Fruit fly (Drosophila melanogaster): ENCODE measurements around the gene CG11563.
A peak's percentile ranks its signal among the peaks of the same experiment; 100 is the strongest.

Gene CG11563

DNA sequence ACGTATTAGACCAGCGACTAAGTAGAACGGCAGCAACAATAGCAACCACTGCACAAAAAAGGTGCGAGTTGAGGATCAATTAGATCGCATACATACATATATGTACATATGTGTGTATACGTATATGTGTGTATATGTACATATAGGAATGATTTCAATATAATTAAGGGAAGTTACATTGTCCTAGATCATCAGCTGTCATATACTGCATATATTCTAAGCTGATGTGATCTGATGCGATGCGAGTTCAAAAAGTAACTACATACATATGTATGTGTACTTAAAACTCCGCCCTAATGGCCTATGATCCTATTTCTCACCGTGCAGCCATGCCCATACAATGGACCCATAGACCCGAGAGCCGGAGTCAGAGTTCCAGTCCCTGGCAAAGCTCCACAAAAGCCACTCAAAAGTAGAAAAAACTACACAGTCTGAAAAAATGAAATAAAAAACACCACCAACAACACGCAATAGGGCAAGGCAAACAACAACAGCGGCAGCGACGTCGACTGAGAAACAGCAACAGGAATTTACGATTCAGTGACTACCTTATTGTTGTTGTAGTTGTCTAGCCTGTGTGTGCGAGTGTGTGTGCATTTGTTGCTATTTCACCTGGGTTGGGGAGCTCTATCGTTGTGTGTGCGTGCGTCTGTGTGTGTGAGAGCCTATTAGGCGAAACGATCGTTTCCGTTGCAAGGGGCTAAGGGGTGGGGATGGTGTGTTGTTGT, 13.5 kb upstream of the CG11563 start (continued):
- TF ChIP-seq CG6791 (GFP tag; IDR thresholded peaks at IDR 0.05; ENCODE audit: partially characterized antibody) = no peak
- no peak for TF ChIP-seq CG5180 (GFP tag; optimal IDR thresholded peaks at IDR 0.05)
- TF ChIP-seq pho (GFP tag; optimal IDR thresholded peaks at IDR 0.05) = no peak
- TF ChIP-seq ac (GFP tag; optimal IDR thresholded peaks at IDR 0.05) = no peak
- peak; percentile 50 for TF ChIP-seq phol (tag; optimal IDR thresholded peaks at IDR 0.05)
- TF ChIP-seq inv (GFP tag; IDR thresholded peaks at IDR 0.05; ENCODE audit: partially characterized antibody) = no peak
- TF ChIP-seq row (GFP tag; IDR thresholded peaks at IDR 0.05) = no peak
- no peak for TF ChIP-seq CG1832 (GFP tag; optimal IDR thresholded peaks at IDR 0.05)
- no peak for TF ChIP-seq stc (GFP tag; IDR thresholded peaks at IDR 0.05)
- no peak for TF ChIP-seq CG4282 (GFP tag; optimal IDR thresholded peaks at IDR 0.05)
- peak in 1 of 2 experiments; percentile 24 for TF ChIP-seq Trl (optimal IDR thresholded peaks at IDR 0.05)
- no peak for TF ChIP-seq Trl (GFP tag; optimal IDR thresholded peaks at IDR 0.05)
- TF ChIP-seq CG8924 (tag; optimal IDR thresholded peaks at IDR 0.05) = peak; percentile 35
- peak; percentile 27 for TF ChIP-seq CG18599 (GFP tag; optimal IDR thresholded peaks at IDR 0.05)
- TF ChIP-seq CG1529 (GFP tag; optimal IDR thresholded peaks at IDR 0.05) = no peak
- TF ChIP-seq Rfx (GFP tag; IDR thresholded peaks at IDR 0.05) = peak; percentile 29; the same call in 1 of the 2 replicates
- no peak for TF ChIP-seq Chrac-16 (GFP tag; optimal IDR thresholded peaks at IDR 0.05)
- TF ChIP-seq pnt (GFP tag; optimal IDR thresholded peaks at IDR 0.05) = no peak
- TF ChIP-seq chinmo (GFP tag; IDR thresholded peaks at IDR 0.05; ENCODE audit: partially characterized antibody) = peak; percentile 63; the same call in 1 of the 4 replicates
- TF ChIP-seq Jarid2 (GFP tag; optimal IDR thresholded peaks at IDR 0.05) = peak; percentile 6
- no peak for TF ChIP-seq CG17612 (GFP tag; IDR thresholded peaks at IDR 0.05)
- TF ChIP-seq Spps (tag; optimal IDR thresholded peaks at IDR 0.05) = no peak
- peak; percentile 58; the same call in 2 of the 3 replicates for TF ChIP-seq dysf (GFP tag; IDR thresholded peaks at IDR 0.05)
- peak; percentile 51 for TF ChIP-seq CG1603 (tag; optimal IDR thresholded peaks at IDR 0.05)
- TF ChIP-seq jumu (GFP tag; optimal IDR thresholded peaks at IDR 0.05) = no peak
- TF ChIP-seq CG17912 (GFP tag; optimal IDR thresholded peaks at IDR 0.05) = no peak
- TF ChIP-seq chn (GFP tag; optimal IDR thresholded peaks at IDR 0.05) = no peak
- TF ChIP-seq slbo (GFP tag; IDR thresholded peaks at IDR 0.05) = 0 out of 2 replicates have a peak, but pooled peaks have one; percentile 9
- TF ChIP-seq Adf1 (GFP tag; IDR thresholded peaks at IDR 0.05) = peak; percentile 84
- TF ChIP-seq Oli (tag; optimal IDR thresholded peaks at IDR 0.05) = peak; percentile 40
- TF ChIP-seq E2f2 (GFP tag; IDR thresholded peaks at IDR 0.05) = no peak
- TF ChIP-seq ssp (GFP tag; IDR thresholded peaks at IDR 0.05) = no peak
- no peak for TF ChIP-seq hbn (GFP tag; IDR thresholded peaks at IDR 0.05; ENCODE audit: partially characterized antibody)
- TF ChIP-seq H2.0 (GFP tag; IDR thresholded peaks at IDR 0.05) = no peak
- no peak for TF ChIP-seq CG16863 (GFP tag; optimal IDR thresholded peaks at IDR 0.05)
- peak; percentile 44 for TF ChIP-seq CG12391 (tag; optimal IDR thresholded peaks at IDR 0.05)
- no peak for TF ChIP-seq CG3726 (GFP tag; IDR thresholded peaks at IDR 0.05)
- peak; percentile 12 for TF ChIP-seq grau (tag; optimal IDR thresholded peaks at IDR 0.05)
- no peak for TF ChIP-seq CG10274 (GFP tag; optimal IDR thresholded peaks at IDR 0.05)
- no peak for TF ChIP-seq CG12659 (GFP tag; optimal IDR thresholded peaks at IDR 0.05)
- peak in 1 of 3 experiments; percentile 5 for TF ChIP-seq lola (GFP tag; optimal IDR thresholded peaks at IDR 0.05)
- no peak for TF ChIP-seq CG5953 (GFP tag; IDR thresholded peaks at IDR 0.05)
- TF ChIP-seq Hsf (GFP tag; optimal IDR thresholded peaks at IDR 0.05) = no peak
- no peak for TF ChIP-seq ind (GFP tag; optimal IDR thresholded peaks at IDR 0.05)
- no peak for TF ChIP-seq CG15269 (tag; optimal IDR thresholded peaks at IDR 0.05)
- no peak for TF ChIP-seq CG4854 (GFP tag; optimal IDR thresholded peaks at IDR 0.05)
- no peak for TF ChIP-seq fd102C (GFP tag; optimal IDR thresholded peaks at IDR 0.05)
- TF ChIP-seq sens (GFP tag) = peak; percentile 88
- no peak for TF ChIP-seq MBD-R2 (GFP tag; IDR thresholded peaks at IDR 0.05)
- no peak for TF ChIP-seq repo (GFP tag; optimal IDR thresholded peaks at IDR 0.05)
